Worm (Caenorhabditis elegans): ENCODE measurements around the gene snpc-1.1.

DNA sequence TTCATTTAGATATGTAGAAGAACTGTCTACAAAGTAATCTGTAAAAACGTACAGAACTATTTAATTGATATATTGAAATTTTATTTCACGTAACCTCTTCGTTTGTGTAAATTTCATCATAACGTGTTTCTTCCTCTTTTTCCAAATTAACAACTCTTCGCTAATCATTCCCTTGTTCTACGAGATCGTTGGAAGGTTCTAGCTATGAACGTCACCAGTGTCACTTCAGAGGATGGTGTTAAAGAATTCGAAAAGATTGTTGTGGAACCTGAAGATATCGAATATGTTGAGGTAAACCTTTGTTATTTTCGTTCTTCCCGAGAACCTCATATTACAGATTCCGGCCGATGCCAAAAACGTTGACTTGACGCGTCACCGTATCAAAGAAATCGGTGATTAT, 8.7 kb downstream of the snpc-1.1 start, which contains the start of gene C06A8.6:
- TF ChIP-seq elt-4 (tag; optimal IDR thresholded peaks at IDR 0.05) = no peak
- no peak for TF ChIP-seq T23F11.4 (GFP tag; optimal IDR thresholded peaks at IDR 0.05)
- no peak for TF ChIP-seq ceh-30 (tag; optimal IDR thresholded peaks at IDR 0.05)
- TF ChIP-seq nfya-1 (tag; optimal IDR thresholded peaks at IDR 0.05) = no peak
- TF ChIP-seq ceh-48 (tag; optimal IDR thresholded peaks at IDR 0.05) = no peak
- TF ChIP-seq ceh-6 (GFP tag; optimal IDR thresholded peaks at IDR 0.05) = no peak
- no peak for TF ChIP-seq dve-1 (tag; optimal IDR thresholded peaks at IDR 0.05)
- TF ChIP-seq unc-55 (GFP tag; optimal IDR thresholded peaks at IDR 0.05) = no peak

Measured in whole organism, late embryonic.